Worm (Caenorhabditis elegans) whole organism, L4 larva: ENCODE measurements around the gene R10E11.6.

ENCODE experiments used
- F26F4.8 ChIP-seq: fragments of 200-800 bp; sonication (Bioruptor generic); conservative IDR thresholded peaks from 2 replicates; pipeline ENCODE4 v1.3.6; 2022; ENCODE audit warnings: missing genetic modification characterization, missing compliant biosample characterization
- F37D6.2 ChIP-seq: sonication (generic microtip); optimal IDR thresholded peaks from 2 replicates; lab custom pipeline; 2016; ENCODE audit warnings: mild to moderate bottlenecking, missing genetic modification characterization, missing compliant biosample characterization
- F49E8.2 ChIP-seq: sonication (generic microtip); optimal IDR thresholded peaks from 2 replicates; lab custom pipeline; 2016; ENCODE audit warnings: missing compliant biosample characterization, mild to moderate bottlenecking, missing genetic modification characterization, borderline replicate concordance
- T20F7.1 ChIP-seq: fragments of 200-800 bp; sonication (Bioruptor generic); optimal IDR thresholded peaks from 2 replicates; lab custom pipeline; 2018; ENCODE audit warnings: mild to moderate bottlenecking, missing genetic modification characterization, missing compliant biosample characterization
- Y105C5A.15 ChIP-seq: fragments of 200-800 bp; sonication (Bioruptor generic); IDR thresholded peaks from 2 replicates; pipeline ENCODE4 v1.3.6; 2022; ENCODE audit warnings: missing genetic modification characterization, missing compliant biosample characterization
- Y48G9A.11 ChIP-seq: fragments of 200-800 bp; sonication (Bioruptor generic); IDR thresholded peaks from 2 replicates; pipeline ENCODE4 v1.3.6; 2022; ENCODE audit warnings: missing genetic modification reagents, missing genetic modification characterization, missing compliant biosample characterization
- Y5F2A.4 ChIP-seq: fragments of 200-800 bp; sonication (Bioruptor generic); optimal IDR thresholded peaks from 2 replicates; lab custom pipeline; 2018; ENCODE audit warnings: mild to moderate bottlenecking, missing genetic modification characterization, missing compliant biosample characterization
- ZK337.2 ChIP-seq: fragments of 200-800 bp; sonication (Bioruptor generic); IDR thresholded peaks from 2 replicates; pipeline ENCODE4 v1.3.6; 2022; ENCODE audit warnings: missing genetic modification reagents, missing genetic modification characterization, missing compliant biosample characterization
- ama-1 ChIP-seq: fragments of 150-350 bp; optimal IDR thresholded peaks from 2 replicates; lab custom pipeline; 2014; ENCODE audit warnings: inconsistent platforms, mixed read lengths
- arid-1 ChIP-seq: fragments of 200-800 bp; sonication (Bioruptor generic); conservative IDR thresholded peaks from 2 replicates; pipeline ENCODE4 v1.3.6; 2022; ENCODE audit warnings: missing genetic modification reagents, missing genetic modification characterization, missing compliant biosample characterization
- ceh-20 ChIP-seq: fragments of 200-800 bp; sonication (Bioruptor generic); IDR thresholded peaks from 2 replicates; pipeline ENCODE4 v1.3.6; 2022; ENCODE audit warnings: missing genetic modification reagents, missing genetic modification characterization, missing compliant biosample characterization
- ceh-44 ChIP-seq: fragments of 200-800 bp; sonication (Bioruptor generic); IDR thresholded peaks from 2 replicates; pipeline ENCODE4 v1.3.6; 2022; ENCODE audit warnings: missing genetic modification reagents, missing genetic modification characterization, missing compliant biosample characterization
- ces-1 ChIP-seq: fragments of 150-350 bp; sonication (generic microtip); optimal IDR thresholded peaks from 4 replicates; lab custom pipeline; 2014; ENCODE audit warnings: missing biosample characterization, missing genetic modification reagents, missing genetic modification characterization
- ctbp-1 ChIP-seq: fragments of 200-800 bp; sonication (Bioruptor generic); IDR thresholded peaks from 2 replicates; pipeline ENCODE4 v1.3.6; 2022; ENCODE audit warnings: missing genetic modification reagents, missing genetic modification characterization, missing compliant biosample characterization
- daf-12 ChIP-seq: fragments of 150-350 bp; optimal IDR thresholded peaks from 2 replicates; lab custom pipeline; 2014; ENCODE audit warnings: missing biosample characterization, missing genetic modification reagents, missing genetic modification characterization
- daf-16 ChIP-seq, 3 experiments: sonication (generic microtip); optimal IDR thresholded peaks; 2 replicates each; lab custom pipeline; 2016 to 2017; ENCODE audit warnings: missing genetic modification characterization in 3 of 3, missing genetic modification reagents in 3 of 3, mild to moderate bottlenecking in 2 of 3, missing compliant biosample characterization in 2 of 3, missing biosample characterization in 1 of 3, moderate library complexity in 1 of 3
- daf-19 ChIP-seq: fragments of 200-800 bp; sonication (Bioruptor generic); conservative IDR thresholded peaks from 2 replicates; pipeline ENCODE4 v1.3.6; 2022; ENCODE audit warnings: missing genetic modification characterization, missing compliant biosample characterization
- daf-8 ChIP-seq: fragments of 200-800 bp; sonication (Bioruptor generic); IDR thresholded peaks from 2 replicates; pipeline ENCODE4 v1.3.6; 2022; ENCODE audit warnings: missing genetic modification characterization, missing compliant biosample characterization
- dmd-8 ChIP-seq: fragments of 200-800 bp; sonication (Bioruptor generic); IDR thresholded peaks from 2 replicates; pipeline ENCODE4 v1.3.6; 2022; ENCODE audit warnings: missing genetic modification characterization, missing compliant biosample characterization
- dmd-9 ChIP-seq: fragments of 200-800 bp; sonication (Bioruptor generic); IDR thresholded peaks from 2 replicates; pipeline ENCODE4 v1.3.6; 2022; ENCODE audit warnings: missing genetic modification reagents, missing genetic modification characterization, missing compliant biosample characterization
- dve-1 ChIP-seq: sonication (generic microtip); optimal IDR thresholded peaks from 2 replicates; lab custom pipeline; 2017; ENCODE audit warnings: antibody characterized with exemption, mild to moderate bottlenecking, missing genetic modification characterization, missing compliant biosample characterization; ENCODE audit not compliant: insufficient read depth
- egl-43 ChIP-seq: fragments of 200-800 bp; sonication (Bioruptor generic); IDR thresholded peaks from 2 replicates; pipeline ENCODE4 v1.3.6; 2022; ENCODE audit warnings: missing genetic modification reagents, missing genetic modification characterization, missing compliant biosample characterization
- fos-1 ChIP-seq: fragments of 150-350 bp; optimal IDR thresholded peaks from 2 replicates; lab custom pipeline; 2014; ENCODE audit warnings: missing biosample characterization, missing genetic modification characterization
- hlh-11 ChIP-seq: fragments of 200-800 bp; sonication (Bioruptor generic); optimal IDR thresholded peaks from 2 replicates; lab custom pipeline; 2018; ENCODE audit warnings: mild to moderate bottlenecking, missing genetic modification characterization, missing compliant biosample characterization
- hlh-30 ChIP-seq: sonication (generic microtip); optimal IDR thresholded peaks from 2 replicates; lab custom pipeline; 2017; ENCODE audit warnings: antibody characterized with exemption, mild to moderate bottlenecking, missing genetic modification characterization, missing compliant biosample characterization; ENCODE audit not compliant: insufficient read depth
- lin-1 ChIP-seq: fragments of 200-800 bp; sonication (Bioruptor generic); IDR thresholded peaks from 2 replicates; pipeline ENCODE4 v1.3.6; 2022; ENCODE audit warnings: missing genetic modification reagents, missing genetic modification characterization, missing compliant biosample characterization
- lin-15B ChIP-seq: fragments of 150-350 bp; sonication (generic microtip); optimal IDR thresholded peaks from 3 replicates; lab custom pipeline; 2014; ENCODE audit warnings: missing biosample characterization, missing genetic modification characterization
- lin-29 ChIP-seq: fragments of 200-800 bp; sonication (Bioruptor generic); IDR thresholded peaks from 2 replicates; pipeline ENCODE4 v1.3.6; 2022; ENCODE audit warnings: missing genetic modification reagents, missing genetic modification characterization, missing compliant biosample characterization
- lin-39 ChIP-seq: fragments of 150-350 bp; optimal IDR thresholded peaks from 2 replicates; lab custom pipeline; 2014; ENCODE audit warnings: missing biosample characterization, missing genetic modification reagents, missing genetic modification characterization
- lir-3 ChIP-seq: sonication (generic microtip); optimal IDR thresholded peaks from 2 replicates; lab custom pipeline; 2016; ENCODE audit warnings: mild to moderate bottlenecking, missing genetic modification characterization, missing compliant biosample characterization
- madf-5 ChIP-seq, 2 experiments: fragments of 200-800 bp; sonication (Bioruptor generic); IDR thresholded peaks; 2 replicates each; pipeline ENCODE4 v1.3.6; 2022; ENCODE audit warnings: missing compliant biosample characterization in 2 of 2, missing genetic modification characterization in 2 of 2
- madf-9 ChIP-seq: fragments of 200-800 bp; sonication (Bioruptor generic); conservative IDR thresholded peaks from 2 replicates; pipeline ENCODE4 v1.3.6; 2022; ENCODE audit warnings: missing genetic modification reagents, missing genetic modification characterization, missing compliant biosample characterization
- mep-1 ChIP-seq: fragments of 150-350 bp; sonication (generic microtip); optimal IDR thresholded peaks from 3 replicates; lab custom pipeline; 2014; ENCODE audit warnings: missing biosample characterization, missing genetic modification characterization
- mes-2 ChIP-seq: sonication (generic microtip); optimal IDR thresholded peaks from 2 replicates; lab custom pipeline; 2016; ENCODE audit warnings: missing genotype, mild to moderate bottlenecking, missing genetic modification characterization, missing compliant biosample characterization; ENCODE audit not compliant: poor library complexity, severe bottlenecking
- nhr-11 ChIP-seq: fragments of 150-350 bp; optimal IDR thresholded peaks from 2 replicates; lab custom pipeline; 2014; ENCODE audit warnings: missing biosample characterization, missing genetic modification characterization
- nhr-111 ChIP-seq: fragments of 200-800 bp; sonication (Bioruptor generic); optimal IDR thresholded peaks from 2 replicates; lab custom pipeline; 2018; ENCODE audit warnings: mild to moderate bottlenecking, missing genetic modification characterization, missing compliant biosample characterization
- nhr-48 ChIP-seq: sonication (generic microtip); optimal IDR thresholded peaks from 2 replicates; lab custom pipeline; 2016; ENCODE audit warnings: mild to moderate bottlenecking, missing genetic modification characterization, missing compliant biosample characterization
- nhr-77 ChIP-seq: fragments of 150-350 bp; optimal IDR thresholded peaks from 2 replicates; lab custom pipeline; 2014; ENCODE audit warnings: missing biosample characterization, missing genetic modification characterization
- php-3 ChIP-seq: fragments of 200-800 bp; sonication (Bioruptor generic); IDR thresholded peaks from 2 replicates; pipeline ENCODE4 v1.3.6; 2022; ENCODE audit warnings: missing genetic modification reagents, missing genetic modification characterization, missing compliant biosample characterization
- snpc-1.2 ChIP-seq: fragments of 200-800 bp; sonication (Bioruptor generic); IDR thresholded peaks from 2 replicates; pipeline ENCODE4 v1.3.6; 2022; ENCODE audit warnings: missing genetic modification reagents, missing genetic modification characterization, missing compliant biosample characterization
- spr-3 ChIP-seq: fragments of 200-800 bp; sonication (Bioruptor generic); optimal IDR thresholded peaks from 2 replicates; lab custom pipeline; 2018; ENCODE audit warnings: mild to moderate bottlenecking, missing genetic modification characterization, missing compliant biosample characterization
- tra-1 ChIP-seq: fragments of 200-800 bp; sonication (Bioruptor generic); IDR thresholded peaks from 2 replicates; pipeline ENCODE4 v1.3.6; 2022; ENCODE audit warnings: missing genetic modification reagents, missing genetic modification characterization, missing compliant biosample characterization
- vab-7 ChIP-seq: fragments of 200-800 bp; sonication (Bioruptor generic); IDR thresholded peaks from 2 replicates; pipeline ENCODE4 v1.3.6; 2022; ENCODE audit warnings: missing genetic modification reagents, missing genetic modification characterization, missing compliant biosample characterization
- zfp-3 ChIP-seq: fragments of 200-800 bp; sonication (Bioruptor generic); conservative IDR thresholded peaks from 2 replicates; pipeline ENCODE4 v1.3.6; 2022; ENCODE audit warnings: missing genetic modification reagents, missing genetic modification characterization, missing compliant biosample characterization
- zip-11 ChIP-seq: fragments of 200-800 bp; sonication (Bioruptor generic); IDR thresholded peaks from 2 replicates; pipeline ENCODE4 v1.3.6; 2022; ENCODE audit warnings: missing genetic modification characterization, missing compliant biosample characterization
- ztf-11 ChIP-seq: fragments of 150-350 bp; optimal IDR thresholded peaks from 2 replicates; lab custom pipeline; 2014; ENCODE audit warnings: missing biosample characterization, missing genetic modification characterization

The R10E11.6 gene

DNA sequence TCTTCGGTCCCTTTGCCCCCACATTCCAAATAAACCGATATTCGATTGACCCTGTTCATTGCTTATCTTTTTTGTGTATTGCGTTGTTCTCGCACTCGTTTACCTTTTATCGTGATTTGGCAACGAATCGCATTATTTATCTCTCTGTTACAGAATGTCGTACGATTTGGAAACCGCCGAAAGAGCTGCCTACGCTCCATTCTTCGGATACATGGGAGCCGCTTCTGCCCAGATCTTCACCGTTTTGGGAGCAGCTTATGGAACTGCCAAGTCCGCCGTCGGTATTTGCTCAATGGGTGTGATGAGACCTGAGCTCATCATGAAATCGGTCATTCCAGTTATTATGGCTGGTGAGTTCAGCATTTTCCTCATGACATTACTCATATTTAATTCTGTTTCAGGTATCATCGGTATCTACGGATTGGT lies 782 bp upstream of the R10E11.6 start, which contains the start of gene vha-2 (continued):
- TF ChIP-seq nhr-111 (GFP tag; lab: Kevin White, UChicago) (peak; percentile 42), php-3 (GFP tag; lab: Robert Waterston, UW) (no peak), ama-1 (lab: Kevin White, UChicago) (peak; percentile 90), hlh-11 (tag; lab: Kevin White, UChicago) (peak; percentile 32), zip-11 (no peak), daf-19 (GFP tag; lab: Robert Waterston, UW) (no peak), egl-43 (GFP tag; lab: Robert Waterston, UW) (0 out of 2 replicates have a peak, but pooled peaks have one; percentile 47), lin-29 (GFP tag; lab: Robert Waterston, UW) (no peak; the same call in 1 of the 2 replicates), daf-8 (GFP tag; lab: Robert Waterston, UW) (0 out of 2 replicates have a peak, but pooled peaks have one; percentile 10), ctbp-1 (GFP tag; lab: Robert Waterston, UW) (no peak), arid-1 (GFP tag; lab: Robert Waterston, UW) (peak; percentile 49), daf-16 (GFP tag; optimal IDR thresholded peaks at IDR 0.05; lab: Kevin White, UChicago) (peak in 1 of 2 experiments; percentile 9), daf-16 (tag; optimal IDR thresholded peaks at IDR 0.05; lab: Kevin White, UChicago) (peak; percentile 31), ztf-11 (tag; lab: Kevin White, UChicago) (no peak), tra-1 (GFP tag; lab: Robert Waterston, UW) (peak; percentile 26; the same call in 1 of the 2 replicates), mep-1 (tag; lab: Kevin White, UChicago) (peak; percentile 7), lir-3 (no peak), madf-9 (GFP tag; lab: Robert Waterston, UW) (peak; percentile 49; the same call in 1 of the 2 replicates)

DNA sequence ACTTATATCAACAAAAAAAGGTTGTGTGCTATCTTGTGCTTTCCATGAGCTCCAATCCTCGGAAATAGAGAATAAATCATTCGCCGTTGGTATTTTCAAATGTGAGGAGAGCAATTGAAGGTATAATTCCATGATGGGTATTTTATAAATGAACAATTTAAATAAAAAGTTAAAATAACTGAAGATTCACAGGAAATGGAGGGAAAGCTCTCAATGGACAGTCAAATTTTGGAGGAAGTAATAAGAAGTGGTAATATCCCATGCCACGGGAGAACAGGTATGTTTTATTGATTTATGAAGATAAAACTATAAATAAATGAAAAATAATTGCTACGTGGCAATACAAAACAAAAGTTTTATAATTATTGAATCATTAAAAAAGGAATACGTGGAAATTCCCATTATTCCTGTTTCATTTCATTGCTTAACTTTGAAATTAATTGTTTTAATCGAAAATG lies 356 bp downstream of the R10E11.6 start:
- TF ChIP-seq spr-3 (GFP tag; lab: Kevin White, UChicago), result peak; percentile 40
- TF ChIP-seq php-3 (GFP tag; lab: Robert Waterston, UW), result no peak
- TF ChIP-seq vab-7 (GFP tag; lab: Robert Waterston, UW), result no peak
- TF ChIP-seq F49E8.2, result no peak
- peak; percentile 65 for TF ChIP-seq mep-1 (tag; lab: Kevin White, UChicago)
- TF ChIP-seq lir-3, result no peak
- no peak for TF ChIP-seq dmd-9
- TF ChIP-seq mes-2 (tag; lab: Kevin White, UChicago), result no peak
- no peak for TF ChIP-seq nhr-77 (tag; lab: Kevin White, UChicago)
- TF ChIP-seq dmd-8 (GFP tag; lab: Robert Waterston, UW), result no peak
- no peak for TF ChIP-seq snpc-1.2
- TF ChIP-seq daf-12, result no peak
- TF ChIP-seq F26F4.8 (GFP tag; lab: Robert Waterston, UW), result no peak
- 0 out of 2 replicates have a peak, but pooled peaks have one; percentile 7 for TF ChIP-seq Y105C5A.15 (GFP tag; lab: Robert Waterston, UW)
- TF ChIP-seq fos-1 (tag; lab: Kevin White, UChicago), result peak; percentile 51
- TF ChIP-seq ceh-20 (GFP tag; lab: Robert Waterston, UW), result no peak
- no peak for TF ChIP-seq lin-39 (tag; lab: Kevin White, UChicago)
- no peak for TF ChIP-seq hlh-30 (tag; lab: Kevin White, UChicago)
- TF ChIP-seq Y48G9A.11 (GFP tag; lab: Robert Waterston, UW), result no peak
- peak; percentile 26 for TF ChIP-seq nhr-48
- no peak for TF ChIP-seq lin-1 (GFP tag; lab: Robert Waterston, UW)
- TF ChIP-seq ZK337.2 (GFP tag; lab: Robert Waterston, UW), result no peak
- TF ChIP-seq ztf-11 (tag; lab: Kevin White, UChicago), result no peak
- TF ChIP-seq Y5F2A.4 (GFP tag; lab: Kevin White, UChicago), result no peak
- no peak for TF ChIP-seq ceh-44
- TF ChIP-seq zip-11, result no peak
- TF ChIP-seq nhr-11 (tag; lab: Kevin White, UChicago), result no peak
- TF ChIP-seq zfp-3 (GFP tag; lab: Robert Waterston, UW), result peak; percentile 83
- peak; percentile 78 for TF ChIP-seq dve-1 (tag; lab: Kevin White, UChicago)
- peak; percentile 68 for TF ChIP-seq ama-1 (lab: Kevin White, UChicago)
- TF ChIP-seq ces-1 (GFP tag; lab: Kevin White, UChicago), result no peak
- no peak for TF ChIP-seq madf-5 (GFP tag; IDR thresholded peaks at IDR 0.05; lab: Robert Waterston, UW)
- peak; percentile 47 for TF ChIP-seq T20F7.1
- no peak for TF ChIP-seq lin-15B (tag; lab: Kevin White, UChicago)
- no peak for TF ChIP-seq F37D6.2
- peak in 1 of 2 experiments; percentile 62 for TF ChIP-seq daf-16 (GFP tag; optimal IDR thresholded peaks at IDR 0.05; lab: Kevin White, UChicago)
- peak; percentile 61 for TF ChIP-seq daf-16 (tag; optimal IDR thresholded peaks at IDR 0.05; lab: Kevin White, UChicago)
